Worm (Caenorhabditis elegans): Measurements from ENCODE around the gene F31B9.4.

DNA sequence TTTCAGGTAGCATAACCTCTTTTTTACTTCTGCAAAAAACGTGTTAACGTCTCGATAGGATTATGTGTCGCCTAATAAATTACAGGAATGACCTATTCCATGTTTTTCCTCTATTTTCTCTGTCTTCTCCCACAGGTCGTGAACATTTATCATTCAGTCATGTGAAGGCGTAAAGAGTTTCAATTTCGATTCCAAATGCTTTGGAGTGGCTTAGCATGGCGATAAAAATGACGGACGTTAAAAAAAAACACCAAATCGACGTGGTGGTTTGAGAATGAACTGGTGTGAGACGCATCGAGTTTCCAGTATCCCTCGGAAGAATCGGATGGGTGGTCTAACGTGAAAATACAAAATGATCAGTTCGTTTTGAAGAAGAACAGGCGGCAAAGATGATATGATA, 47.3 kb downstream of the F31B9.4 start:
- TF ChIP-seq tlf-1 (GFP tag; optimal IDR thresholded peaks at IDR 0.05) (no peak), ets-4 (GFP tag; optimal IDR thresholded peaks at IDR 0.05) (no peak), nfya-2 (GFP tag; IDR thresholded peaks at IDR 0.05) (no peak), athp-1 (tag; optimal IDR thresholded peaks at IDR 0.05) (no peak), madf-8 (GFP tag; conservative IDR thresholded peaks at IDR 0.05) (no peak), lsy-27 (tag; optimal IDR thresholded peaks at IDR 0.05; ENCODE audit: borderline replicate concordance, insufficient read depth) (no peak), madf-10 (tag; optimal IDR thresholded peaks at IDR 0.05) (no peak), K12H6.12 (tag; optimal IDR thresholded peaks at IDR 0.05) (no peak), egl-44 (GFP tag; IDR thresholded peaks at IDR 0.05) (no peak), ceh-91 (GFP tag; IDR thresholded peaks at IDR 0.05) (no peak), hlh-12 (tag; optimal IDR thresholded peaks at IDR 0.05) (no peak)
